Fruit fly (Drosophila melanogaster) whole organism, prepupa: Measurements from ENCODE around the gene Hsc70-4.

Experiments used
- CG10631 ChIP-seq: fragments of 200-800 bp; sonication (Bioruptor generic); optimal IDR thresholded peaks from 2 replicates; lab custom pipeline; 2016; ENCODE audit warnings: missing biosample characterization, missing genetic modification characterization
- CG10669 ChIP-seq: fragments of 200-800 bp; sonication (Bioruptor generic); optimal IDR thresholded peaks from 3 replicates; lab custom pipeline; 2018; ENCODE audit warnings: missing biosample characterization, mild to moderate bottlenecking, missing genetic modification characterization, moderate library complexity
- CG15336 ChIP-seq: fragments of 200-800 bp; sonication (Bioruptor generic); IDR thresholded peaks from 2 replicates; pipeline ENCODE4 v1.3.6; 2022; ENCODE audit warnings: missing biosample characterization, missing genetic modification characterization
- CG1621 ChIP-seq: fragments of 200-800 bp; sonication (Bioruptor generic); optimal IDR thresholded peaks from 3 replicates; lab custom pipeline; 2018; ENCODE audit warnings: missing biosample characterization, mild to moderate bottlenecking, missing genetic modification characterization
- CG31627 ChIP-seq: fragments of 200-800 bp; sonication (Bioruptor generic); optimal IDR thresholded peaks from 3 replicates; lab custom pipeline; 2016; ENCODE audit warnings: missing biosample characterization, missing genetic modification characterization
- CG32006 ChIP-seq: fragments of 200-800 bp; sonication (Bioruptor generic); optimal IDR thresholded peaks from 3 replicates; lab custom pipeline; 2017; ENCODE audit warnings: missing biosample characterization, mild to moderate bottlenecking, missing genetic modification characterization
- CG34406 ChIP-seq: fragments of 200-800 bp; sonication (Bioruptor generic); optimal IDR thresholded peaks from 3 replicates; lab custom pipeline; 2016; ENCODE audit warnings: missing biosample characterization, missing genetic modification characterization
- CG3919 ChIP-seq: fragments of 200-800 bp; sonication (Bioruptor generic); optimal IDR thresholded peaks from 3 replicates; lab custom pipeline; 2016; ENCODE audit warnings: missing biosample characterization, missing genetic modification characterization
- CG4318 ChIP-seq: fragments of 200-800 bp; sonication (Bioruptor generic); optimal IDR thresholded peaks from 3 replicates; lab custom pipeline; 2017; ENCODE audit warnings: missing biosample characterization, mild to moderate bottlenecking, missing genetic modification characterization
- CG6163 ChIP-seq: fragments of 200-800 bp; sonication (Bioruptor generic); IDR thresholded peaks from 3 replicates; pipeline ENCODE4 v1.3.6; 2022; ENCODE audit warnings: missing biosample characterization, missing genetic modification characterization
- CG6276 ChIP-seq: fragments of 200-800 bp; sonication (Bioruptor generic); optimal IDR thresholded peaks from 2 replicates; lab custom pipeline; 2017; ENCODE audit warnings: missing biosample characterization, mild to moderate bottlenecking, missing genetic modification characterization
- CG6792 ChIP-seq: fragments of 200-800 bp; sonication (Bioruptor generic); optimal IDR thresholded peaks from 3 replicates; lab custom pipeline; 2016; ENCODE audit warnings: missing biosample characterization, missing genetic modification characterization
- CG6808 ChIP-seq: fragments of 200-800 bp; sonication (Bioruptor generic); optimal IDR thresholded peaks from 3 replicates; lab custom pipeline; 2017; ENCODE audit warnings: missing biosample characterization, missing genetic modification characterization, mild to moderate bottlenecking, moderate library complexity, missing genetic modification reagents
- CG7368 ChIP-seq: fragments of 200-800 bp; sonication (Bioruptor generic); optimal IDR thresholded peaks from 3 replicates; lab custom pipeline; 2016; ENCODE audit warnings: missing biosample characterization, missing genetic modification characterization
- CG8119 ChIP-seq: fragments of 200-800 bp; sonication (Bioruptor generic); IDR thresholded peaks from 3 replicates; pipeline ENCODE4 v1.3.6; 2022; ENCODE audit warnings: missing biosample characterization, missing genetic modification characterization
- Eip75B ChIP-seq: fragments of 200-800 bp; sonication (Bioruptor generic); optimal IDR thresholded peaks from 3 replicates; lab custom pipeline; 2016; ENCODE audit warnings: missing biosample characterization, missing genetic modification characterization
- Eip93F ChIP-seq: fragments of 200-800 bp; sonication (Bioruptor generic); optimal IDR thresholded peaks from 2 replicates; lab custom pipeline; 2016; ENCODE audit warnings: missing biosample characterization, mild to moderate bottlenecking, missing genetic modification characterization
- Ets21C ChIP-seq: fragments of 200-800 bp; sonication (Bioruptor generic); optimal IDR thresholded peaks from 3 replicates; lab custom pipeline; 2016; ENCODE audit warnings: missing biosample characterization, missing genetic modification characterization
- Ets96B ChIP-seq: fragments of 200-800 bp; optimal IDR thresholded peaks from 2 replicates; lab custom pipeline; 2019; ENCODE audit warnings: missing biosample characterization, mild to moderate bottlenecking, missing genetic modification characterization, moderate library complexity
- Gug ChIP-seq: fragments of 200-800 bp; sonication (Bioruptor generic); IDR thresholded peaks from 2 replicates; pipeline ENCODE4 v1.3.6; 2022; ENCODE audit warnings: missing biosample characterization, missing genetic modification characterization
- Hr38 ChIP-seq: sonication (Bioruptor generic); optimal IDR thresholded peaks from 2 replicates; lab custom pipeline; 2016; ENCODE audit warnings: missing biosample characterization, missing genetic modification characterization
- Hr39 ChIP-seq: fragments of 200-800 bp; sonication (Bioruptor generic); optimal IDR thresholded peaks from 2 replicates; lab custom pipeline; 2016; ENCODE audit warnings: missing biosample characterization, missing genetic modification characterization
- Hr4 ChIP-seq: fragments of 200-800 bp; sonication (Bioruptor generic); optimal IDR thresholded peaks from 3 replicates; lab custom pipeline; 2016; ENCODE audit warnings: missing biosample characterization, missing genetic modification characterization
- Lpt ChIP-seq: fragments of 200-800 bp; sonication (Bioruptor generic); optimal IDR thresholded peaks from 3 replicates; lab custom pipeline; 2016; ENCODE audit warnings: missing biosample characterization, missing genetic modification characterization
- Met ChIP-seq: fragments of 200-800 bp; sonication (Bioruptor generic); optimal IDR thresholded peaks from 3 replicates; lab custom pipeline; 2016; ENCODE audit warnings: missing biosample characterization, missing genetic modification characterization
- OdsH ChIP-seq: fragments of 200-800 bp; sonication (Bioruptor generic); optimal IDR thresholded peaks from 3 replicates; lab custom pipeline; 2016; ENCODE audit warnings: missing biosample characterization, missing genetic modification characterization
- Smox ChIP-seq: fragments of 200-800 bp; sonication (Bioruptor generic); optimal IDR thresholded peaks from 3 replicates; lab custom pipeline; 2016; ENCODE audit warnings: missing biosample characterization, missing genetic modification characterization
- Sox102F ChIP-seq: fragments of 200-800 bp; sonication (Bioruptor generic); optimal IDR thresholded peaks from 2 replicates; lab custom pipeline; 2016; ENCODE audit warnings: missing biosample characterization, mild to moderate bottlenecking, missing genetic modification characterization
- Sox14 ChIP-seq: fragments of 200-800 bp; sonication (Bioruptor generic); optimal IDR thresholded peaks from 3 replicates; lab custom pipeline; 2016; ENCODE audit warnings: missing biosample characterization, missing genetic modification characterization
- Sox15 ChIP-seq: fragments of 200-800 bp; sonication (Bioruptor generic); optimal IDR thresholded peaks from 3 replicates; lab custom pipeline; 2016; ENCODE audit warnings: missing biosample characterization, missing genetic modification characterization
- achi ChIP-seq: fragments of 200-800 bp; sonication (Bioruptor generic); optimal IDR thresholded peaks from 3 replicates; lab custom pipeline; 2016; ENCODE audit warnings: missing biosample characterization, missing genetic modification characterization
- acj6 ChIP-seq: fragments of 200-800 bp; sonication (Bioruptor generic); optimal IDR thresholded peaks from 3 replicates; lab custom pipeline; 2016; ENCODE audit warnings: missing biosample characterization, missing genetic modification characterization
- dac ChIP-seq: fragments of 200-800 bp; sonication (Bioruptor generic); optimal IDR thresholded peaks from 2 replicates; lab custom pipeline; 2017; ENCODE audit warnings: missing biosample characterization, mild to moderate bottlenecking, missing genetic modification characterization
- esn ChIP-seq: fragments of 200-800 bp; sonication (Bioruptor generic); optimal IDR thresholded peaks from 2 replicates; lab custom pipeline; 2016; ENCODE audit warnings: missing biosample characterization, mild to moderate bottlenecking, missing genetic modification characterization, moderate library complexity
- fd59A ChIP-seq: fragments of 200-800 bp; sonication (Bioruptor generic); optimal IDR thresholded peaks from 2 replicates; lab custom pipeline; 2017; ENCODE audit warnings: missing biosample characterization, mild to moderate bottlenecking, missing genetic modification characterization, missing genetic modification reagents
- fd85E ChIP-seq: fragments of 200-800 bp; sonication (Bioruptor generic); optimal IDR thresholded peaks from 3 replicates; lab custom pipeline; 2016; ENCODE audit warnings: missing biosample characterization, missing genetic modification characterization
- fkh ChIP-seq: fragments of 200-800 bp; sonication (Bioruptor generic); optimal IDR thresholded peaks from 3 replicates; lab custom pipeline; 2017; ENCODE audit warnings: missing biosample characterization, mild to moderate bottlenecking, missing genetic modification characterization, moderate library complexity
- lz ChIP-seq: fragments of 200-800 bp; sonication (Bioruptor generic); optimal IDR thresholded peaks from 3 replicates; lab custom pipeline; 2016; ENCODE audit warnings: missing biosample characterization, missing genetic modification characterization
- net ChIP-seq: fragments of 200-800 bp; sonication (Bioruptor generic); optimal IDR thresholded peaks from 3 replicates; lab custom pipeline; 2016; ENCODE audit warnings: missing biosample characterization, missing genetic modification characterization
- pdm3 ChIP-seq: fragments of 200-800 bp; sonication (Bioruptor generic); optimal IDR thresholded peaks from 3 replicates; lab custom pipeline; 2016; ENCODE audit warnings: missing biosample characterization, missing genetic modification characterization
- spab ChIP-seq: fragments of 200-800 bp; sonication (Bioruptor generic); optimal IDR thresholded peaks from 2 replicates; lab custom pipeline; 2017; ENCODE audit warnings: missing biosample characterization, mild to moderate bottlenecking, missing genetic modification characterization, missing genetic modification reagents
- ss ChIP-seq, 2 experiments: fragments of 200-800 bp; sonication (Bioruptor generic); optimal IDR thresholded peaks; 2 replicates in 1 of 2; 3 replicates in 1 of 2; lab custom pipeline; 2017 to 2018; ENCODE audit warnings: mild to moderate bottlenecking in 2 of 2, missing biosample characterization in 2 of 2, missing genetic modification characterization in 2 of 2, moderate library complexity in 1 of 2
- svp ChIP-seq: fragments of 200-800 bp; sonication (Bioruptor generic); peaks from one replicate; lab custom pipeline; 2016; ENCODE audit warnings: missing biosample characterization, missing genetic modification characterization
- topi ChIP-seq: fragments of 200-800 bp; sonication (Bioruptor generic); optimal IDR thresholded peaks from 3 replicates; lab custom pipeline; 2016; ENCODE audit warnings: missing biosample characterization, missing genetic modification characterization
- vri ChIP-seq: fragments of 200-800 bp; sonication (Bioruptor generic); optimal IDR thresholded peaks from 3 replicates; lab custom pipeline; 2016; ENCODE audit warnings: missing biosample characterization, mild to moderate bottlenecking, missing genetic modification characterization

The Hsc70-4 gene

dm6 chr3R:15288802-15289201 is 46.3 kb downstream of the Hsc70-4 start:
- TF ChIP-seq CG15336 (GFP tag; lab: Robert Waterston, UW) (no peak), Hr4 (GFP tag; lab: Kevin White, UChicago) (no peak), CG6792 (GFP tag; lab: Kevin White, UChicago) (no peak), acj6 (GFP tag; lab: Kevin White, UChicago) (no peak), lz (GFP tag; lab: Kevin White, UChicago) (no peak)

DNA sequence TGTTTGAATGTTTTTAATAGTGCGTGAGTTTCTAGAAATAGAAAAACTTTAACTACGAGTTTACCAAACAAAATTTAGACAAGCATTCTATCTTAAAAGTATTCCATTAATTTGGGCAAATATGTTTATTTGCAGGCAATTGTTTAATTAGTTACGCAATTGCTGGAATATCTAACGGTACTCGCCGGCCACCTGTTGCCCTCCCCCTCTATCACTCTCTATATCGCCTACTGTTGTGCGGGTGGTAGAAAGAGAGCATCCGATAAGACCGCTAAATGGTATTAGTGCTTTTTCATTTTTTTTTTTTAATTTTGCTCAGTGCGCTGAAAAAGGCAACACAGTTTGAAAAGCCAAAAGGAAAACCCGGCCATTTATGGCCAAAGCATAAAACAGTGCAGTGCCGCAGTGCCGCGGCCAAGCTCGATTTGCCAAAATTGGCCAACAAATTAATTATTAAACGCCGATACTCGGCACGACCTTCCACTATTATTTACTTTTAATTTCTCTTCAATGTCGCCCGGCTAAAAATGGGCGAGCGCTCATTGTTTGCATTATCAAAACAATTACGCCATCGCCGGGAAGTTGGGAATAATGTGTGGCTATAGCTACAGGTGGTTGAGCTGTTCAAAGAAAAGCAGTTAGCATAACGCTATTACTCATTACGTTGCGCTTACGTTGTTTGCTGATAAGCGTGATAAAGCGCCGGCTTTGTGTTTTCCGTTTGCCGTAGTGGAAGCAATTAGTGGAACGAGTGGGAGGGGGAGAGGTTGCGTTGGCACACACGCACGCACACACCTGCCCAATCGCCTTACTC is 47.5 kb downstream of the Hsc70-4 start:
- no peak for TF ChIP-seq fd85E (GFP tag; lab: Kevin White, UChicago)
- TF ChIP-seq vri (GFP tag; lab: Kevin White, UChicago) = peak; percentile 47
- peak; percentile 15 for TF ChIP-seq CG1621 (tag; lab: Kevin White, UChicago)
- peak; percentile 34 for TF ChIP-seq svp (GFP tag; lab: Kevin White, UChicago)
- TF ChIP-seq fkh (GFP tag; lab: Kevin White, UChicago) = peak; percentile 70
- TF ChIP-seq, all 60 proteins: peak for 4

DNA sequence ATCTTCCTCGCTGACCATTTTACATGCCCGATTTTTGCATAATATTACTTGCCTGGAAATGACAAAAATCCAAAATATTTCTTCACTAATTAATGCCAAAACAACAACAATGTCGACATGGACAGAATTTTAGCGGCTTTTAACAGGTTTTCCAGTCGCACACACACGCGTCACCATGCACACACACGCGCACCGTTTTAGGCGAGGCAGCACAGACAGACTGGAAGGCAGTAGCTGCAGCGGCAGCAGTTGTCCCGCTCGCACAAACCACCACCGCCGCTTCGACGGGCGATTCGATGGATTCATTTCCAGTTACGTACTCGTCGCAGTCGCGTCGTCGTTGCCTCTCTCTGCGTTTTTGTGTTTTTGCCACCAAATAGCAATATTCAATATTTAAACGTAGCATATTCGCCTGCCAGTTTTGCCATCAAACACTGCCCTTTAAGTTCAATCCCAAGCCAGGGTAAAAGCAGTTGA is 48.2 kb downstream of the Hsc70-4 start, which contains the start of gene CG45218:
Gene CG45218, minus strand, starts transcription at position 158 of the 477 bp plus-strand sequence.
- TF ChIP-seq Sox15 (GFP tag; lab: Kevin White, UChicago) = no peak
- TF ChIP-seq Sox14 (GFP tag; lab: Kevin White, UChicago) = peak; percentile 22
- no peak for TF ChIP-seq Lpt (GFP tag; lab: Kevin White, UChicago)
- TF ChIP-seq CG31627 (GFP tag; lab: Kevin White, UChicago) = no peak
- no peak for TF ChIP-seq achi (GFP tag; lab: Kevin White, UChicago)
- TF ChIP-seq CG6163 (GFP tag; lab: Robert Waterston, UW) = no peak
- peak; percentile 51 for TF ChIP-seq vri (GFP tag; lab: Kevin White, UChicago)
- no peak for TF ChIP-seq lz (GFP tag; lab: Kevin White, UChicago)
- no peak for TF ChIP-seq CG32006 (GFP tag; lab: Kevin White, UChicago)
- no peak for TF ChIP-seq Met (GFP tag; lab: Kevin White, UChicago)
- no peak for TF ChIP-seq OdsH (GFP tag; lab: Kevin White, UChicago)
- no peak for TF ChIP-seq topi (GFP tag; lab: Kevin White, UChicago)
- TF ChIP-seq Sox102F (GFP tag; lab: Kevin White, UChicago) = peak; percentile 6
- TF ChIP-seq esn (GFP tag; lab: Kevin White, UChicago) = no peak
- no peak for TF ChIP-seq CG6276
- TF ChIP-seq CG7368 (GFP tag; lab: Kevin White, UChicago) = no peak
- TF ChIP-seq Ets21C (GFP tag; lab: Kevin White, UChicago) = no peak
- no peak for TF ChIP-seq CG10669 (GFP tag; lab: Kevin White, UChicago)
- no peak for TF ChIP-seq Smox (GFP tag; lab: Kevin White, UChicago)
- TF ChIP-seq Eip93F = no peak
- TF ChIP-seq CG1621 (tag; lab: Kevin White, UChicago) = peak; percentile 14
- TF ChIP-seq Eip75B = no peak
- no peak for TF ChIP-seq fd85E (GFP tag; lab: Kevin White, UChicago)
- peak; percentile 25 for TF ChIP-seq CG3919
- TF ChIP-seq CG8119 (GFP tag; lab: Robert Waterston, UW) = no peak
- TF ChIP-seq dac (GFP tag; lab: Kevin White, UChicago) = no peak
- no peak for TF ChIP-seq spab
- no peak for TF ChIP-seq CG6792 (GFP tag; lab: Kevin White, UChicago)
- no peak for TF ChIP-seq Hr39 (GFP tag; lab: Kevin White, UChicago)
- peak; percentile 78 for TF ChIP-seq svp (GFP tag; lab: Kevin White, UChicago)
- no peak for TF ChIP-seq pdm3 (GFP tag; lab: Kevin White, UChicago)
- no peak for TF ChIP-seq Hr4 (GFP tag; lab: Kevin White, UChicago)
- no peak for TF ChIP-seq Hr38 (GFP tag; lab: Kevin White, UChicago)
- TF ChIP-seq ss (GFP tag; optimal IDR thresholded peaks at IDR 0.05; lab: Kevin White, UChicago) = peak; percentile 1 to 61
- TF ChIP-seq CG4318 = no peak
- no peak for TF ChIP-seq acj6 (GFP tag; lab: Kevin White, UChicago)
- no peak for TF ChIP-seq Gug (GFP tag; lab: Robert Waterston, UW)
- TF ChIP-seq CG6808 = no peak
- TF ChIP-seq net (GFP tag; lab: Kevin White, UChicago) = no peak
- TF ChIP-seq CG34406 (GFP tag; lab: Kevin White, UChicago) = no peak
- TF ChIP-seq CG10631 (GFP tag; lab: Kevin White, UChicago) = no peak
- TF ChIP-seq CG15336 (GFP tag; lab: Robert Waterston, UW) = no peak
- no peak for TF ChIP-seq fkh (GFP tag; lab: Kevin White, UChicago)
- TF ChIP-seq fd59A = no peak
- no peak for TF ChIP-seq Ets96B (tag; lab: Kevin White, UChicago)
